Fruit fly (Drosophila melanogaster): ENCODE data around the gene Or83c.

DNA sequence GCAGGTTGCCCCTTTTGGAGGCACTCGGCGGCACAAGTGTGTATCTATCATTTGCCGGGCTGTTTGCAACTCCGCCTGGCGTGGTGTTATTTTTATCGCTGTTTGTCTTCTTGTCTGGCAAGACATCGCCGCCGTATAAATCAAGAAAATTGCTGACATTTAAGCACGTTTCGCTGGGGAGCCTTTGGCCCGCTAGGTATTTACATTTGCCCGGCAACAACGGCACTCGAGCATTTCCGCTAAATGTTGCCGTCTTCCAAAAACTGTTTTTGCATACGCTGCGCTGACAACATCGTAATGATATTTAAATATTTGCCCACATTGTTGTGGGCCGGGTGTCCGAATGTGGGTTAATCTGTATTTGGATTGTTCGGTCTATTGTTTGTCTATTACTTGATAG, 20.2 kb upstream of the Or83c start:
- TF ChIP-seq psq (optimal IDR thresholded peaks at IDR 0.05) (no peak), Myc (optimal IDR thresholded peaks at IDR 0.05) (no peak)
